Fruit fly (Drosophila melanogaster): ENCODE data around the gene Use1.

DNA sequence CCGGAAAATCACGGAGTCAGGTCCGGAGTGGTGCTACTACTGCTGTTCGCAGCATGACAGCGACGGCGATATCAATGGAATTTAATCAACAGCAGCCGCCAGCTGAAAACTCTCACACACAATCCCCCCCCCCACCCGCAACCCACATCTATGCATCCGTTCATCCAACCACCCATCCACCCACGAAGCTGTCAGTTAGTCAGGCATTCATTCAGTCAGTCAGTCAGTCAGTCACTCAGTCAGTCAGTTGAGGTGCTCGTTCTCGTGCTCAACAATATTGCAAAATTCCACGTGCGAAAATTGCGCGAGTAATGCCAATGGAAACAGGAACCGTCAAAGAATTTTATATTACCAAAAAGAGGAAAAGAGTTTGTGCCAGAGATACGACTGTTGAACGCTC is 21.3 kb downstream of the Use1 start:
- TF ChIP-seq Mnt (GFP tag; optimal IDR thresholded peaks at IDR 0.05) (no peak), CG7101 (tag; optimal IDR thresholded peaks at IDR 0.05) (no peak), Crg-1 (GFP tag; optimal IDR thresholded peaks at IDR 0.05) (no peak), bab1 (GFP tag; optimal IDR thresholded peaks at IDR 0.05) (no peak), tj (GFP tag; optimal IDR thresholded peaks at IDR 0.05) (no peak), pad (GFP tag; optimal IDR thresholded peaks at IDR 0.05) (no peak), kay (GFP tag; ENCODE audit: borderline replicate concordance) (no peak), CG1620 (GFP tag; optimal IDR thresholded peaks at IDR 0.05) (no peak), CG7045 (GFP tag; optimal IDR thresholded peaks at IDR 0.05) (no peak), Clk (GFP tag; optimal IDR thresholded peaks at IDR 0.05) (no peak)
